Fruit fly (Drosophila melanogaster) whole organism, adult: ENCODE measurements around the gene Brd8.
A peak's percentile ranks its signal among the peaks of the same experiment; 100 is the strongest.

Experiments used
- CG11617 ChIP-seq: fragments of 200-800 bp; sonication (Bioruptor generic); optimal IDR thresholded peaks from 2 replicates; lab custom pipeline; 2017; ENCODE audit warnings: mild to moderate bottlenecking, missing biosample characterization, missing genetic modification reagents, missing genetic modification characterization
- CG12768 ChIP-seq: fragments of 200-800 bp; sonication (Bioruptor generic); optimal IDR thresholded peaks from 2 replicates; lab custom pipeline; 2017; ENCODE audit warnings: missing biosample characterization, missing genetic modification characterization, mild to moderate bottlenecking, moderate library complexity, missing genetic modification reagents
- CG14711 ChIP-seq: fragments of 200-800 bp; sonication (Bioruptor generic); optimal IDR thresholded peaks from 2 replicates; lab custom pipeline; 2018; ENCODE audit warnings: missing biosample characterization, mild to moderate bottlenecking, missing genetic modification characterization, moderate library complexity
- CG1620 ChIP-seq: fragments of 200-800 bp; sonication (Bioruptor generic); optimal IDR thresholded peaks from 2 replicates; lab custom pipeline; 2016; ENCODE audit warnings: missing biosample characterization, missing genetic modification characterization
- CG33017 ChIP-seq: fragments of 200-800 bp; sonication (Bioruptor generic); optimal IDR thresholded peaks from 2 replicates; lab custom pipeline; 2018; ENCODE audit warnings: missing biosample characterization, mild to moderate bottlenecking, missing genetic modification characterization, moderate library complexity
- CG5204 ChIP-seq: fragments of 200-800 bp; sonication (Bioruptor generic); optimal IDR thresholded peaks from 2 replicates; lab custom pipeline; 2016; ENCODE audit warnings: missing biosample characterization, missing genetic modification characterization
- CG7045 ChIP-seq: fragments of 200-800 bp; sonication (Bioruptor generic); optimal IDR thresholded peaks from 2 replicates; lab custom pipeline; 2017; ENCODE audit warnings: missing biosample characterization, mild to moderate bottlenecking, missing genetic modification characterization
- CG7101 ChIP-seq: fragments of 200-800 bp; sonication (Bioruptor generic); optimal IDR thresholded peaks from 2 replicates; lab custom pipeline; 2018; ENCODE audit warnings: missing biosample characterization, mild to moderate bottlenecking, missing genetic modification characterization, moderate library complexity
- Clk ChIP-seq: fragments of 200-800 bp; sonication (Bioruptor generic); optimal IDR thresholded peaks from 2 replicates; lab custom pipeline; 2017; ENCODE audit warnings: missing biosample characterization, missing genetic modification characterization
- Crg-1 ChIP-seq: fragments of 200-800 bp; sonication (Bioruptor generic); optimal IDR thresholded peaks from 2 replicates; lab custom pipeline; 2016; ENCODE audit warnings: missing biosample characterization, missing genetic modification characterization
- Hr96 ChIP-seq: fragments of 200-800 bp; sonication (Bioruptor generic); optimal IDR thresholded peaks from 2 replicates; lab custom pipeline; 2016; ENCODE audit warnings: missing biosample characterization, missing genetic modification characterization
- Mnt ChIP-seq: fragments of 200-800 bp; sonication (Bioruptor generic); optimal IDR thresholded peaks from 2 replicates; lab custom pipeline; 2016; ENCODE audit warnings: missing biosample characterization, mild to moderate bottlenecking, missing genetic modification characterization
- bab1 ChIP-seq: fragments of 200-800 bp; sonication (Bioruptor generic); optimal IDR thresholded peaks from 3 replicates; lab custom pipeline; 2019; ENCODE audit warnings: missing biosample characterization, mild to moderate bottlenecking, missing genetic modification characterization, moderate library complexity
- cic ChIP-seq: fragments of 200-800 bp; sonication (Bioruptor generic); optimal IDR thresholded peaks from 2 replicates; lab custom pipeline; 2017; ENCODE audit warnings: missing biosample characterization, mild to moderate bottlenecking, missing genetic modification characterization, moderate library complexity
- cnc ChIP-seq, 2 experiments: fragments of >200 bp; optimal IDR thresholded peaks; 2 replicates each; lab custom pipeline; 2017
- kay ChIP-seq: fragments of 200-800 bp; sonication (Bioruptor generic); peaks from one replicate; lab custom pipeline; 2016; ENCODE audit warnings: missing biosample characterization, missing genetic modification characterization, borderline replicate concordance
- ovo ChIP-seq: fragments of 200-800 bp; sonication (Bioruptor generic); optimal IDR thresholded peaks from 2 replicates; lab custom pipeline; 2016; ENCODE audit warnings: missing biosample characterization, missing genetic modification characterization
- pad ChIP-seq: fragments of 200-800 bp; sonication (Bioruptor generic); optimal IDR thresholded peaks from 3 replicates; lab custom pipeline; 2017; ENCODE audit warnings: missing biosample characterization, missing genetic modification characterization, mild to moderate bottlenecking, moderate library complexity, missing genetic modification reagents
- tj ChIP-seq: fragments of 200-800 bp; sonication (Bioruptor generic); optimal IDR thresholded peaks from 3 replicates; lab custom pipeline; 2017; ENCODE audit warnings: missing biosample characterization, mild to moderate bottlenecking, missing genetic modification characterization, moderate library complexity
- toe ChIP-seq: fragments of 200-800 bp; sonication (Bioruptor generic); optimal IDR thresholded peaks from 2 replicates; lab custom pipeline; 2016; ENCODE audit warnings: missing biosample characterization, missing genetic modification characterization

Brd8 gene

DNA sequence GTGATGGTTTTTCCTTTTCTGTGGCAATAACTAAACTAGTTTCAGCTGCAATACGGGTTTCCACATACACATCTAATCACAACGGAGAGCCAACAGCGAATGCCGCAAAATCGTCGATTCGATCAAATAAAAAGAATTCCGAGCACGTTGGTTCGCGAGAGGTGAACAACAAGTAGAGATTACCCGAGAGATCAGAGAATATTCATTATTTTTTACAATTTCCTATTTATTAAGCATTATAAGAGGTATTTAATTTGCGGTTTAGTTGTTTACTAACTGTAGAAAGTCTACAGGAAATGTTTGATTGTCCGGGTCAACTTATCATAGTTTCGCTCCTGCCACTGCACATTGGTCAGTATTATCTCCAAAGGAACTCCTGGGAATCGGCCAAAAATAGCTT is 15.3 kb downstream of the Brd8 start, which contains the start of gene CG11951:
CG11951 (minus strand) TSS at position 101 of the 400 bp plus-strand sequence.
- TF ChIP-seq cic (GFP tag; lab: Kevin White, UChicago) (peak; percentile 24), CG33017 (no peak)

DNA sequence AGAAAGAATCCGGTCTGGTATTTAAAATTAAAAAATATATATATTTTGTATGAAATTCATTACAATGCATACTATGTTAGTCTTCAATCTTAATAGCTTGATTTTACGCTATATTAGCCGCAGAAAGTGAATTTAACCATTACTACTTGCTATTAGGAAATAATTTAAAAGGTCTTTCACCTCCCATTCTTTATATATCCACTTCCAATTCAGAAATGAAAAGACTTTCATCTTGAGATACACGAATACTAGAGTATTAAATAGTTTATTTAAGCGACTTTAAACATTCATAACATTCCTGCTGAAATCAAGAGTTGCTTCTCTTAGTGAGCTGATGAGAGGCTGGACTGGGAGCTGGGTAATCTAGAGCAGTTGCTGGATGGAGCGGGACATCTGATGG is 21.4 kb downstream of the Brd8 start, which contains the start of gene CG31445:
CG31445 (minus strand) TSS at position 101 of the 400 bp plus-strand sequence.
- no peak for TF ChIP-seq bab1 (GFP tag; lab: Kevin White, UChicago)
- TF ChIP-seq pad (GFP tag; lab: Kevin White, UChicago) = no peak
- no peak for TF ChIP-seq tj (GFP tag; lab: Kevin White, UChicago)
- TF ChIP-seq CG12768 = no peak
- TF ChIP-seq CG14711 (tag; lab: Kevin White, UChicago) = no peak
- TF ChIP-seq CG11617 (GFP tag; lab: Kevin White, UChicago) = no peak
- TF ChIP-seq Hr96 (GFP tag; lab: Kevin White, UChicago) = no peak
- TF ChIP-seq CG7045 (GFP tag; lab: Kevin White, UChicago) = no peak
- TF ChIP-seq CG7101 (tag; lab: Kevin White, UChicago) = no peak
- TF ChIP-seq cnc (optimal IDR thresholded peaks at IDR 0.05; lab: Kevin White, UChicago) = no peak
- TF ChIP-seq CG5204 (GFP tag; lab: Kevin White, UChicago) = no peak
- no peak for TF ChIP-seq kay
- no peak for TF ChIP-seq Mnt (GFP tag; lab: Kevin White, UChicago)
- no peak for TF ChIP-seq cic (GFP tag; lab: Kevin White, UChicago)

DNA sequence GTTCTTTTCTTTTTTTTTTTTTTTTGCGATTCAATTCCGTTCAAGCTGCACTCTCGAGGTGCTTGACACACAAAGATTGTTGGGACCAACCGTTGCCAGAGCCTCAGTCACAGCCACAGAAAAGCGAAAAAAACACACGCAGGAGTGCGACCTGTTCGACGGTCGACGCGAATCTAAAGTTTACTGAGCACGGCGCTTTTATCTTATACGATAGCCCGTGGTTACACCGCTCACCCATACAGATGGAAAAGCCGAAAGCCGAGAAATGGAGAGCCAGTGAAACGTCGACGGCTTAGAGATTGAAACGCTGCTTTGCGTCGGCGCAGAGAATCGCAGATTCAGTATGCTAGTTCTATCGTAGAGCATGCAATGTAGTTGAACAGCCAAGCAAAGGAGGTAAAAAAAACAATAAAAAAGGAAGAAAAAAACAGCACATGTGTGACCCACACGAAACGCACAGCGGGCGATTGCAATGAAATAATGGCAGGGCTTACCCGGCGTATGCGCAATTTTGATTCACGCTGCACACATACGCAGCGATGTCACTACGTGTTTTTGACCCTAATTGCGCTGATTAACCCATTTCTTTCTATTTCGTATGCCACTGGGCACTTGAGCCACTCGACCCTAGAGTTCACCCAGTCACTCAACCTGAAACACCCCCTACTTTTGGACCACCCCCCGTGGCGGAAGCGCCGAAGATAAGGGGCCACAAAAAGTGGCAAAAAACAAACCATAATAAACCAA is 27.2 kb downstream of the Brd8 start, which contains the start of gene SP1029:
SP1029 (minus strand) TSS at position 180 of the 747 bp plus-strand sequence.
- no peak for TF ChIP-seq CG1620 (GFP tag; lab: Kevin White, UChicago)
- TF ChIP-seq CG5204 (GFP tag; lab: Kevin White, UChicago) = no peak
- no peak for TF ChIP-seq Crg-1 (GFP tag; lab: Kevin White, UChicago)
- no peak for TF ChIP-seq Hr96 (GFP tag; lab: Kevin White, UChicago)
- no peak for TF ChIP-seq toe (GFP tag; lab: Kevin White, UChicago)
- no peak for TF ChIP-seq CG14711 (tag; lab: Kevin White, UChicago)
- no peak for TF ChIP-seq CG7101 (tag; lab: Kevin White, UChicago)
- no peak for TF ChIP-seq pad (GFP tag; lab: Kevin White, UChicago)
- TF ChIP-seq Mnt (GFP tag; lab: Kevin White, UChicago) = no peak
- TF ChIP-seq CG11617 (GFP tag; lab: Kevin White, UChicago) = no peak
- no peak for TF ChIP-seq ovo (GFP tag; lab: Kevin White, UChicago)
- TF ChIP-seq Clk (GFP tag; lab: Kevin White, UChicago) = no peak
- no peak for TF ChIP-seq CG7045 (GFP tag; lab: Kevin White, UChicago)
- no peak for TF ChIP-seq kay
- no peak for TF ChIP-seq cnc (optimal IDR thresholded peaks at IDR 0.05; lab: Kevin White, UChicago)
- TF ChIP-seq cic (GFP tag; lab: Kevin White, UChicago) = no peak
- no peak for TF ChIP-seq bab1 (GFP tag; lab: Kevin White, UChicago)
- no peak for TF ChIP-seq CG33017
- TF ChIP-seq tj (GFP tag; lab: Kevin White, UChicago) = no peak
- no peak for TF ChIP-seq CG12768

DNA sequence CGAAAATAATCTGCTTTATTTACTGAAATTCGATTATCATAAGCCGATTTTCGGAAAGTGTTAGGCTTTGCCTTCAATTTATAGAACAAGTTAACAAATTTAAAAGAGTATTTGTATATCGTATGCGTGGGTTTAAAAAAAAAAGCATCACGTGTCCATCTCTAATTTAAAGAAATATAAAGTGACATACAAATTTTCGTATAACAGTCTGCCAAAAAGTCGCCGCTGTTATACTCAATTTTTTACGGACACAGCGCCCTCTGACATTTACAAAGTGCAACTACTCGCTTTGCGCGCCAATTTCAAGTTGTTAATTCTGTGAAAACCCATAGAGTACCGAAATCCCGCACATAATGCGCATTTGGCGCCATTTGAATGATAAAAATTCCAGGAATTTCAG is 28.1 kb downstream of the Brd8 start:
- peak; percentile 53 for TF ChIP-seq bab1 (GFP tag; lab: Kevin White, UChicago)
- TF ChIP-seq CG11617 (GFP tag; lab: Kevin White, UChicago) = no peak

DNA sequence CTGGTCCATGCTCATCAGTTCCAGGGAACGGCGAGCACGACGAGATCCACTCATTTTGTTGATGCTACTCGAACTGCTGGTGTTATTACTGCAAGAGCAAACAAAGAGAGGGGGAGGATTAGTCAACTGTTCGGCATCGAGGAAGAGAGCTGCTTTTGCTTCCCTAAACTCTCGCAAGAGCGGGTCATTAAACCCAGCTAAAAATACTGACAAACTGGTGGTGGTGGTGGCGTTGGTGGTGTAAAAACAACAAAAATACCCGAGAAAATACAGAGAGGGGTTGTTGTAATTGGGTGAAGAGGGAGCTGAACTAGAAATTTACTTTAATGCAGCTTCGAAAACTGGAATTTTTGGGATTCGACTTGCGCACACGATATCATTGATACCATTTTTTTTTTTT is 30.6 kb downstream of the Brd8 start:
- TF ChIP-seq CG33017 (no peak), tj (GFP tag; lab: Kevin White, UChicago) (no peak), CG11617 (GFP tag; lab: Kevin White, UChicago) (no peak), Hr96 (GFP tag; lab: Kevin White, UChicago) (no peak)

DNA sequence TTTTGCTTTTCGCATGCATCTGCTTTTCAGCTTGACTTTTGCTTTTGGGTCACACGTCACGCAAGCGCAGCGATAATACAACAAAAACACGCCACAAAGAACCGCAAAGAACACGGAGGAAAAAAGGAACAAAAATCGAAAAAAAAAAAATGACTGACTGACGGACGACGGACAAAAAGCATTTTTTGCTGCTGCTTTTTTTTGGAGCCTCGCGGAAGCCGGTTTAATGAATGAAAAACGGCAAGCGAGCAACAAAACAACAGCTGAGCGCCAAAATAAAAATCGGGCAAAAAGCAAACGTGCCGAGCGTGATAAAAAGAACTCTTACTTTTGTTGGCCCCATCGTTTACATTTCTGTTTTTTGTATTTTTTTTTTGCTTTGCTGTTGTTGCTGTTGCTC is 31.1 kb downstream of the Brd8 start:
- TF ChIP-seq tj (GFP tag; lab: Kevin White, UChicago) (peak; percentile 29), CG12768 (no peak)

DNA sequence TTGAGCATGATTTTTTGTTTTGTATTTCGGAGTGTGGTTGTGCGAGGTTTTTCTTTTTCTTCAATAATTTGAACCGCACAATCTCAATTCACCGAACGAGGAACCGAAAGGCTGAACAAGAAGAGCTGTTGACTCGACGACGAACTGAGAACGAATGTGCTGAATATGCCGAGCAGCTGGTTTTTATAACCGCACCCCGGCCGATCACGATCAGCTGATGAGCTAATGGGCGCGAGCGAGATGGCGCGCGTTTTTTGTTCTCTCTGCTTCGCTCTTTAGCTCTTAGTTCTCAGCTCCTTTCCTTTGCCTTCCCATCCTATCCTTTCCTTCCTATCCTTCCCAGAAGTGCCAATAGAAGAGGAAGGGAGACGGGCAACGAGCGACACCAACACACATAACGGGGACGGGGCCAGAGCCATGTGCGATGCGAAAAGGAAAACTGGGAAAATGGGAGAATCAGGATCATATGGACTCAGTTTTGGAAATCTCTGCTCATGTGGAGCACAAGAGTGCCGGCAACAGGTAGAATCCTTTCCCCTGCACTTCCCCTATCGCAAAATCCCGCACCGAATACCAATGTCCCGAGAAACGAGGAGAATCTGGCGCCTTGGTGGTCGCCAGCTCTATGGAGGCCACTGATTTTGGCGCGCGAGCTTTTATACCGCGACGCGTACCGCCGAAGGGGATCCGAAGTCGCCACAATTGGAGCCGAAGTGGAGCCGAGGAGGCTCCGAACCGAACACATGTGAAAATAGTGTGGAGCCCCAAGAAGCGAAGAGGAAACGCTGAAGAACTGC is 32.1 kb downstream of the Brd8 start, which contains the start of gene stg:
stg (minus strand) TSS at position 635 of the 797 bp plus-strand sequence.
- TF ChIP-seq Crg-1 (GFP tag; lab: Kevin White, UChicago) = no peak
- peak; percentile 37 for TF ChIP-seq ovo (GFP tag; lab: Kevin White, UChicago)
- TF ChIP-seq CG7045 (GFP tag; lab: Kevin White, UChicago) = no peak
- TF ChIP-seq Mnt (GFP tag; lab: Kevin White, UChicago) = no peak
- no peak for TF ChIP-seq Hr96 (GFP tag; lab: Kevin White, UChicago)
- no peak for TF ChIP-seq bab1 (GFP tag; lab: Kevin White, UChicago)
- no peak for TF ChIP-seq kay
- TF ChIP-seq tj (GFP tag; lab: Kevin White, UChicago) = no peak
- no peak for TF ChIP-seq toe (GFP tag; lab: Kevin White, UChicago)
- TF ChIP-seq CG14711 (tag; lab: Kevin White, UChicago) = no peak
- no peak for TF ChIP-seq CG11617 (GFP tag; lab: Kevin White, UChicago)
- no peak for TF ChIP-seq CG1620 (GFP tag; lab: Kevin White, UChicago)
- no peak for TF ChIP-seq Clk (GFP tag; lab: Kevin White, UChicago)
- no peak for TF ChIP-seq cic (GFP tag; lab: Kevin White, UChicago)
- TF ChIP-seq pad (GFP tag; lab: Kevin White, UChicago) = peak; percentile 69
